Worm (Caenorhabditis elegans) whole organism, young adult: ENCODE results near the gene str-111.

Source experiments
- Y53G8AR.9 ChIP-seq: fragments of 200-800 bp; sonication (Bioruptor generic); conservative IDR thresholded peaks from 2 replicates; pipeline ENCODE4 v1.3.6; 2022; ENCODE audit warnings: missing genetic modification reagents, missing genetic modification characterization, missing compliant biosample characterization
- hmg-20 ChIP-seq: fragments of 200-800 bp; sonication (Bioruptor generic); IDR thresholded peaks from 2 replicates; pipeline ENCODE4 v1.3.6; 2022; ENCODE audit warnings: missing genetic modification reagents, missing genetic modification characterization, missing compliant biosample characterization
- let-526 ChIP-seq: fragments of 200-800 bp; sonication (Bioruptor generic); IDR thresholded peaks from 2 replicates; pipeline ENCODE4 v1.3.6; 2022; ENCODE audit warnings: missing genetic modification reagents, missing genetic modification characterization, missing compliant biosample characterization
- madf-10 ChIP-seq: sonication (generic microtip); optimal IDR thresholded peaks from 2 replicates; lab custom pipeline; 2016; ENCODE audit warnings: mild to moderate bottlenecking, missing genetic modification characterization, missing compliant biosample characterization
- mxl-1 ChIP-seq: sonication (generic microtip); optimal IDR thresholded peaks from 2 replicates; lab custom pipeline; 2016; ENCODE audit warnings: missing genetic modification characterization, missing compliant biosample characterization
- sea-2 ChIP-seq: fragments of 200-800 bp; sonication (Bioruptor generic); IDR thresholded peaks from 2 replicates; pipeline ENCODE4 v1.3.6; 2022; ENCODE audit warnings: missing genetic modification characterization, missing compliant biosample characterization

DNA sequence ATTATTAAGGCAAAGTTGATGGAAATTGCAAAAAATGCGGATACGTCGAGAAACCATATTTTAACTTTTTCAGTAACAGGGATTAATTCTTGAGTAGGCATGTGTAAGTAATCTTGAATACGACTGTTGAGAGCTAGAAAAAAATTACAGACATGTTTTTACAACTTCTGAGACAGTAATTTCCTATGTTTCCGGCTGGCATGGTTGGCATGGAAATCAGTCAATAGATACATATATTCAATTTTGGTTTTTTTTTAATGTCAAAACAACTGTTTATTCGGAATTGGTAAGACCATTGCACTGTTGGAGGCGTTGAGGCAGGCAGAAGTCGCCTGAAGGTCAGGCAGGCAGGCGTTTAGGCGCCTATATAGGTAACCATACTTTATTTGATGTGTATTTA lies 15.6 kb downstream of the str-111 start, which contains the start of gene str-254:
- TF ChIP-seq madf-10 (tag; lab: Kevin White, UChicago) (no peak), hmg-20 (GFP tag; lab: Robert Waterston, UW) (no peak), Y53G8AR.9 (GFP tag; lab: Robert Waterston, UW) (no peak), let-526 (no peak), mxl-1 (tag; lab: Kevin White, UChicago) (no peak), sea-2 (no peak)
